Fruit fly (Drosophila melanogaster): ENCODE measurements around the gene CG46280.

The CG46280 gene

dm6 chr3R:13030257-13031173 is at the start of gene CG46280, which contains the start of gene CG46281 (continued):
- TF ChIP-seq Xbp1 (GFP tag; optimal IDR thresholded peaks at IDR 0.05), result peak; percentile 50
- TF ChIP-seq chif (GFP tag; optimal IDR thresholded peaks at IDR 0.05), result peak in 1 of 2 experiments; percentile 38
- peak; percentile 66 for TF ChIP-seq CG17829 (tag; optimal IDR thresholded peaks at IDR 0.05)
- TF ChIP-seq gfzf (GFP tag; optimal IDR thresholded peaks at IDR 0.05), result peak; percentile 78
- TF ChIP-seq sens (GFP tag), result peak; percentile 93
- TF ChIP-seq pzg (GFP tag; optimal IDR thresholded peaks at IDR 0.05), result peak; percentile 72
- peak; percentile 97 for TF ChIP-seq stwl (tag; optimal IDR thresholded peaks at IDR 0.05)
- TF ChIP-seq unc-4 (GFP tag; IDR thresholded peaks at IDR 0.05; ENCODE audit: partially characterized antibody), result peak; percentile 64
- no peak; the same call in 2 of the 3 replicates for TF ChIP-seq zen2 (GFP tag; IDR thresholded peaks at IDR 0.05; ENCODE audit: partially characterized antibody)
- peak; percentile 47 for TF ChIP-seq pho (GFP tag; optimal IDR thresholded peaks at IDR 0.05)
- peak; percentile 98 for TF ChIP-seq CG15514 (GFP tag; optimal IDR thresholded peaks at IDR 0.05)
- no peak for TF ChIP-seq dimm (GFP tag; IDR thresholded peaks at IDR 0.05)
- peak; percentile 43 for TF ChIP-seq CG13624 (GFP tag; optimal IDR thresholded peaks at IDR 0.05)
- TF ChIP-seq Hand (GFP tag; optimal IDR thresholded peaks at IDR 0.05), result peak; percentile 23
- peak; percentile 29 for TF ChIP-seq tin (GFP tag; optimal IDR thresholded peaks at IDR 0.05)
- TF ChIP-seq Ets65A (GFP tag), result peak; percentile 55
- TF ChIP-seq Hr3 (GFP tag; optimal IDR thresholded peaks at IDR 0.05), result peak; percentile 24
- peak; percentile 22 for TF ChIP-seq CG16863 (GFP tag; optimal IDR thresholded peaks at IDR 0.05)
- TF ChIP-seq pum (GFP tag; optimal IDR thresholded peaks at IDR 0.05), result peak; percentile 34
- no peak for TF ChIP-seq crol (GFP tag; IDR thresholded peaks at IDR 0.05)
- peak; percentile 2 for TF ChIP-seq bab2 (GFP tag; optimal IDR thresholded peaks at IDR 0.05)
- peak in 1 of 2 experiments; percentile 12 for TF ChIP-seq insv (GFP tag; optimal IDR thresholded peaks at IDR 0.05)
- no peak for TF ChIP-seq Adf1 (GFP tag; IDR thresholded peaks at IDR 0.05)
- peak; percentile 54; the same call in 2 of the 3 replicates for TF ChIP-seq CG6791 (GFP tag; IDR thresholded peaks at IDR 0.05; ENCODE audit: partially characterized antibody)
- TF ChIP-seq Fer1 (GFP tag; optimal IDR thresholded peaks at IDR 0.05), result peak; percentile 20
- no peak for TF ChIP-seq kah (GFP tag; optimal IDR thresholded peaks at IDR 0.05)
- no peak for TF ChIP-seq stc (GFP tag; IDR thresholded peaks at IDR 0.05)
- 0 out of 2 replicates have a peak, but pooled peaks have one; percentile 53 for TF ChIP-seq sna (GFP tag; IDR thresholded peaks at IDR 0.05; ENCODE audit: partially characterized antibody)
- peak; percentile 62 for TF ChIP-seq Scr (GFP tag; IDR thresholded peaks at IDR 0.05; ENCODE audit: partially characterized antibody)
- TF ChIP-seq TFAM (GFP tag; optimal IDR thresholded peaks at IDR 0.05), result no peak
- TF ChIP-seq Hsf (GFP tag; optimal IDR thresholded peaks at IDR 0.05), result peak; percentile 45
- TF ChIP-seq Opbp (GFP tag; IDR thresholded peaks at IDR 0.05; ENCODE audit: partially characterized antibody), result peak; percentile 61; the same call in 1 of the 3 replicates
- TF ChIP-seq CG9437 (GFP tag; optimal IDR thresholded peaks at IDR 0.05), result peak; percentile 6
- TF ChIP-seq vfl (GFP tag; optimal IDR thresholded peaks at IDR 0.05), result peak; percentile 38
- peak; percentile 14 for TF ChIP-seq Mad (GFP tag; optimal IDR thresholded peaks at IDR 0.05)
- peak; percentile 35 for TF ChIP-seq HmgZ (tag; optimal IDR thresholded peaks at IDR 0.05)
- TF ChIP-seq CG18619 (GFP tag; optimal IDR thresholded peaks at IDR 0.05), result no peak
- TF ChIP-seq vnd (GFP tag; IDR thresholded peaks at IDR 0.05; ENCODE audit: partially characterized antibody), result peak; percentile 33; the same call in 1 of the 3 replicates
- no peak for TF ChIP-seq CG3281 (GFP tag; optimal IDR thresholded peaks at IDR 0.05)
- peak; percentile 9 for TF ChIP-seq repo (GFP tag; optimal IDR thresholded peaks at IDR 0.05)
- 0 out of 2 replicates have a peak, but pooled peaks have one; percentile 18 for TF ChIP-seq vvl (GFP tag; IDR thresholded peaks at IDR 0.05)
- peak; percentile 72 for TF ChIP-seq Dref (GFP tag; IDR thresholded peaks at IDR 0.05)
- TF ChIP-seq shn (GFP tag; optimal IDR thresholded peaks at IDR 0.05), result peak; percentile 12
- TF ChIP-seq CG4820 (GFP tag; optimal IDR thresholded peaks at IDR 0.05), result no peak
- no peak for TF ChIP-seq CG17186 (GFP tag; optimal IDR thresholded peaks at IDR 0.05)
- TF ChIP-seq her (GFP tag; optimal IDR thresholded peaks at IDR 0.05), result peak; percentile 9
- no peak for TF ChIP-seq Mrtf (GFP tag; IDR thresholded peaks at IDR 0.05)
- no peak for TF ChIP-seq rib (GFP tag; IDR thresholded peaks at IDR 0.05)

Measured in whole organism, embryonic.